Fruit fly (Drosophila melanogaster) Kc167 (cell line): ENCODE results near the gene Ack.

Experiments used
- Sin3A ChIP-seq: fragments of >200 bp; optimal IDR thresholded peaks from 2 replicates; lab custom pipeline; 2018; ENCODE audit warnings: missing external identifiers
- insv ChIP-seq: fragments of >200 bp; optimal IDR thresholded peaks from 3 replicates; lab custom pipeline; 2018; ENCODE audit warnings: missing external identifiers

- TF ChIP-seq Sin3A (lab: Kevin White, UChicago): no peak
- no peak for TF ChIP-seq insv (lab: Kevin White, UChicago)
Measured at dm6 chr3L:4145229-4145628, 37.2 kb downstream of the Ack start.
